Worm (Caenorhabditis elegans) whole organism, L1 larva: ENCODE measurements around the gene T25D1.2.

Source experiments
- egl-27 ChIP-seq, 2 experiments: fragments of 150-350 bp in 1 of 2; sonication (generic microtip); optimal IDR thresholded peaks; 3 replicates each; lab custom pipeline; 2017 to 2018; ENCODE audit warnings: missing biosample characterization in 2 of 2, missing genetic modification characterization in 2 of 2, missing genetic modification reagents in 2 of 2
- jun-1 ChIP-seq: fragments of 150-350 bp; optimal IDR thresholded peaks from 2 replicates; lab custom pipeline; 2014; ENCODE audit warnings: missing biosample characterization, missing genetic modification reagents, missing genetic modification characterization
- lin-14 ChIP-seq: fragments of 200-800 bp; sonication (Bioruptor generic); optimal IDR thresholded peaks from 2 replicates; lab custom pipeline; 2018; ENCODE audit warnings: mild to moderate bottlenecking, missing genetic modification characterization, moderate library complexity, missing compliant biosample characterization
- mdl-1 ChIP-seq, 2 experiments: fragments of 150-350 bp; optimal IDR thresholded peaks; 2 replicates each; lab custom pipeline; 2014 to 2017; ENCODE audit warnings: missing biosample characterization in 2 of 2, missing genetic modification characterization in 2 of 2, inconsistent platforms in 1 of 2
- pag-3 ChIP-seq: sonication (generic microtip); optimal IDR thresholded peaks from 2 replicates; lab custom pipeline; 2017; ENCODE audit warnings: missing genetic modification characterization, mild to moderate bottlenecking, missing compliant biosample characterization, antibody characterized with exemption, borderline replicate concordance; ENCODE audit not compliant: insufficient read depth
- pax-3 ChIP-seq: fragments of 200-800 bp; sonication (Bioruptor generic); optimal IDR thresholded peaks from 2 replicates; lab custom pipeline; 2018; ENCODE audit warnings: mild to moderate bottlenecking, missing genetic modification characterization, moderate library complexity, missing compliant biosample characterization
- ztf-11 ChIP-seq, 2 experiments: sonication (generic microtip); optimal IDR thresholded peaks; 2 replicates each; lab custom pipeline; 2016 to 2017; ENCODE audit warnings: missing genetic modification characterization in 2 of 2, missing biosample characterization in 1 of 2, missing compliant biosample characterization in 1 of 2

ce11 chrX:16545641-16546040, 30.3 kb downstream of the T25D1.2 start:
- no peak for TF ChIP-seq pax-3 (tag; lab: Kevin White, UChicago)
- TF ChIP-seq mdl-1 (tag; optimal IDR thresholded peaks at IDR 0.05; lab: Kevin White, UChicago): no peak
- TF ChIP-seq ztf-11 (tag; optimal IDR thresholded peaks at IDR 0.05; lab: Kevin White, UChicago): no peak
- TF ChIP-seq egl-27 (tag; optimal IDR thresholded peaks at IDR 0.05; lab: Kevin White, UChicago): no peak
- no peak for TF ChIP-seq lin-14
- TF ChIP-seq jun-1: no peak
- TF ChIP-seq pag-3: no peak
